Fruit fly (Drosophila melanogaster) whole organism, prepupa: ENCODE data around the gene CG11342.

Source experiments
- Blimp-1 ChIP-seq: fragments of 200-800 bp; sonication (Bioruptor generic); optimal IDR thresholded peaks from 3 replicates; lab custom pipeline; 2017; ENCODE audit warnings: missing biosample characterization, missing genetic modification characterization, mild to moderate bottlenecking, moderate library complexity, missing genetic modification reagents
- CG10669 ChIP-seq: fragments of 200-800 bp; sonication (Bioruptor generic); optimal IDR thresholded peaks from 3 replicates; lab custom pipeline; 2018; ENCODE audit warnings: missing biosample characterization, mild to moderate bottlenecking, missing genetic modification characterization, moderate library complexity
- CG11294 ChIP-seq: fragments of 200-800 bp; sonication (Bioruptor generic); IDR thresholded peaks from 2 replicates; pipeline ENCODE4 v1.3.6; 2022; ENCODE audit warnings: missing biosample characterization, missing genetic modification characterization
- CG15336 ChIP-seq: fragments of 200-800 bp; sonication (Bioruptor generic); IDR thresholded peaks from 2 replicates; pipeline ENCODE4 v1.3.6; 2022; ENCODE audit warnings: missing biosample characterization, missing genetic modification characterization
- CG1621 ChIP-seq: fragments of 200-800 bp; sonication (Bioruptor generic); optimal IDR thresholded peaks from 3 replicates; lab custom pipeline; 2018; ENCODE audit warnings: missing biosample characterization, mild to moderate bottlenecking, missing genetic modification characterization
- CG16779 ChIP-seq: fragments of 200-800 bp; sonication (Bioruptor generic); optimal IDR thresholded peaks from 3 replicates; lab custom pipeline; 2017; ENCODE audit warnings: missing biosample characterization, mild to moderate bottlenecking, missing genetic modification characterization
- CG3032 ChIP-seq: fragments of 200-800 bp; optimal IDR thresholded peaks from 2 replicates; lab custom pipeline; 2019; ENCODE audit warnings: missing biosample characterization, mild to moderate bottlenecking, missing genetic modification characterization, moderate library complexity
- CG31627 ChIP-seq: fragments of 200-800 bp; sonication (Bioruptor generic); optimal IDR thresholded peaks from 3 replicates; lab custom pipeline; 2016; ENCODE audit warnings: missing biosample characterization, missing genetic modification characterization
- CG34406 ChIP-seq: fragments of 200-800 bp; sonication (Bioruptor generic); optimal IDR thresholded peaks from 3 replicates; lab custom pipeline; 2016; ENCODE audit warnings: missing biosample characterization, missing genetic modification characterization
- CG3919 ChIP-seq: fragments of 200-800 bp; sonication (Bioruptor generic); optimal IDR thresholded peaks from 3 replicates; lab custom pipeline; 2016; ENCODE audit warnings: missing biosample characterization, missing genetic modification characterization
- CG4318 ChIP-seq: fragments of 200-800 bp; sonication (Bioruptor generic); optimal IDR thresholded peaks from 3 replicates; lab custom pipeline; 2017; ENCODE audit warnings: missing biosample characterization, mild to moderate bottlenecking, missing genetic modification characterization
- CG6163 ChIP-seq: fragments of 200-800 bp; sonication (Bioruptor generic); IDR thresholded peaks from 3 replicates; pipeline ENCODE4 v1.3.6; 2022; ENCODE audit warnings: missing biosample characterization, missing genetic modification characterization
- CG6276 ChIP-seq: fragments of 200-800 bp; sonication (Bioruptor generic); optimal IDR thresholded peaks from 2 replicates; lab custom pipeline; 2017; ENCODE audit warnings: missing biosample characterization, mild to moderate bottlenecking, missing genetic modification characterization
- CG6792 ChIP-seq: fragments of 200-800 bp; sonication (Bioruptor generic); optimal IDR thresholded peaks from 3 replicates; lab custom pipeline; 2016; ENCODE audit warnings: missing biosample characterization, missing genetic modification characterization
- CG6808 ChIP-seq: fragments of 200-800 bp; sonication (Bioruptor generic); optimal IDR thresholded peaks from 3 replicates; lab custom pipeline; 2017; ENCODE audit warnings: missing biosample characterization, missing genetic modification characterization, mild to moderate bottlenecking, moderate library complexity, missing genetic modification reagents
- CG6854 ChIP-seq: fragments of 200-800 bp; sonication (Bioruptor generic); optimal IDR thresholded peaks from 2 replicates; lab custom pipeline; 2017; ENCODE audit warnings: missing biosample characterization, mild to moderate bottlenecking, missing genetic modification characterization
- CG7368 ChIP-seq: fragments of 200-800 bp; sonication (Bioruptor generic); optimal IDR thresholded peaks from 3 replicates; lab custom pipeline; 2016; ENCODE audit warnings: missing biosample characterization, missing genetic modification characterization
- CG8119 ChIP-seq: fragments of 200-800 bp; sonication (Bioruptor generic); IDR thresholded peaks from 3 replicates; pipeline ENCODE4 v1.3.6; 2022; ENCODE audit warnings: missing biosample characterization, missing genetic modification characterization
- CG8319 ChIP-seq: fragments of 200-800 bp; sonication (Bioruptor generic); optimal IDR thresholded peaks from 3 replicates; lab custom pipeline; 2016; ENCODE audit warnings: missing biosample characterization, missing genetic modification characterization
- CG8632 ChIP-seq: fragments of 200-800 bp; sonication (Bioruptor generic); optimal IDR thresholded peaks from 3 replicates; lab custom pipeline; 2016; ENCODE audit warnings: missing biosample characterization, missing genetic modification characterization
- CG9139 ChIP-seq: fragments of 200-800 bp; sonication (Bioruptor generic); optimal IDR thresholded peaks from 3 replicates; lab custom pipeline; 2017; ENCODE audit warnings: missing biosample characterization, mild to moderate bottlenecking, missing genetic modification characterization
- Eip75B ChIP-seq: fragments of 200-800 bp; sonication (Bioruptor generic); optimal IDR thresholded peaks from 3 replicates; lab custom pipeline; 2016; ENCODE audit warnings: missing biosample characterization, missing genetic modification characterization
- Eip78C ChIP-seq: fragments of 200-800 bp; sonication (Bioruptor generic); peaks from one replicate; lab custom pipeline; 2016; ENCODE audit warnings: missing biosample characterization, missing genetic modification characterization
- Eip93F ChIP-seq: fragments of 200-800 bp; sonication (Bioruptor generic); optimal IDR thresholded peaks from 2 replicates; lab custom pipeline; 2016; ENCODE audit warnings: missing biosample characterization, mild to moderate bottlenecking, missing genetic modification characterization
- Ets21C ChIP-seq: fragments of 200-800 bp; sonication (Bioruptor generic); optimal IDR thresholded peaks from 3 replicates; lab custom pipeline; 2016; ENCODE audit warnings: missing biosample characterization, missing genetic modification characterization
- Ets96B ChIP-seq: fragments of 200-800 bp; optimal IDR thresholded peaks from 2 replicates; lab custom pipeline; 2019; ENCODE audit warnings: missing biosample characterization, mild to moderate bottlenecking, missing genetic modification characterization, moderate library complexity
- Gug ChIP-seq: fragments of 200-800 bp; sonication (Bioruptor generic); IDR thresholded peaks from 2 replicates; pipeline ENCODE4 v1.3.6; 2022; ENCODE audit warnings: missing biosample characterization, missing genetic modification characterization
- Hr38 ChIP-seq: sonication (Bioruptor generic); optimal IDR thresholded peaks from 2 replicates; lab custom pipeline; 2016; ENCODE audit warnings: missing biosample characterization, missing genetic modification characterization
- Hr39 ChIP-seq: fragments of 200-800 bp; sonication (Bioruptor generic); optimal IDR thresholded peaks from 2 replicates; lab custom pipeline; 2016; ENCODE audit warnings: missing biosample characterization, missing genetic modification characterization
- Hr4 ChIP-seq: fragments of 200-800 bp; sonication (Bioruptor generic); optimal IDR thresholded peaks from 3 replicates; lab custom pipeline; 2016; ENCODE audit warnings: missing biosample characterization, missing genetic modification characterization
- Lpt ChIP-seq: fragments of 200-800 bp; sonication (Bioruptor generic); optimal IDR thresholded peaks from 3 replicates; lab custom pipeline; 2016; ENCODE audit warnings: missing biosample characterization, missing genetic modification characterization
- Met ChIP-seq: fragments of 200-800 bp; sonication (Bioruptor generic); optimal IDR thresholded peaks from 3 replicates; lab custom pipeline; 2016; ENCODE audit warnings: missing biosample characterization, missing genetic modification characterization
- OdsH ChIP-seq: fragments of 200-800 bp; sonication (Bioruptor generic); optimal IDR thresholded peaks from 3 replicates; lab custom pipeline; 2016; ENCODE audit warnings: missing biosample characterization, missing genetic modification characterization
- Smox ChIP-seq: fragments of 200-800 bp; sonication (Bioruptor generic); optimal IDR thresholded peaks from 3 replicates; lab custom pipeline; 2016; ENCODE audit warnings: missing biosample characterization, missing genetic modification characterization
- Sox102F ChIP-seq: fragments of 200-800 bp; sonication (Bioruptor generic); optimal IDR thresholded peaks from 2 replicates; lab custom pipeline; 2016; ENCODE audit warnings: missing biosample characterization, mild to moderate bottlenecking, missing genetic modification characterization
- Sox14 ChIP-seq: fragments of 200-800 bp; sonication (Bioruptor generic); optimal IDR thresholded peaks from 3 replicates; lab custom pipeline; 2016; ENCODE audit warnings: missing biosample characterization, missing genetic modification characterization
- Sox15 ChIP-seq: fragments of 200-800 bp; sonication (Bioruptor generic); optimal IDR thresholded peaks from 3 replicates; lab custom pipeline; 2016; ENCODE audit warnings: missing biosample characterization, missing genetic modification characterization
- acj6 ChIP-seq: fragments of 200-800 bp; sonication (Bioruptor generic); optimal IDR thresholded peaks from 3 replicates; lab custom pipeline; 2016; ENCODE audit warnings: missing biosample characterization, missing genetic modification characterization
- cyc ChIP-seq: fragments of 200-800 bp; sonication (Bioruptor generic); optimal IDR thresholded peaks from 3 replicates; lab custom pipeline; 2016; ENCODE audit warnings: missing biosample characterization, missing genetic modification characterization
- dac ChIP-seq: fragments of 200-800 bp; sonication (Bioruptor generic); optimal IDR thresholded peaks from 2 replicates; lab custom pipeline; 2017; ENCODE audit warnings: missing biosample characterization, mild to moderate bottlenecking, missing genetic modification characterization
- fd59A ChIP-seq: fragments of 200-800 bp; sonication (Bioruptor generic); optimal IDR thresholded peaks from 2 replicates; lab custom pipeline; 2017; ENCODE audit warnings: missing biosample characterization, mild to moderate bottlenecking, missing genetic modification characterization, missing genetic modification reagents
- fd85E ChIP-seq: fragments of 200-800 bp; sonication (Bioruptor generic); optimal IDR thresholded peaks from 3 replicates; lab custom pipeline; 2016; ENCODE audit warnings: missing biosample characterization, missing genetic modification characterization
- lz ChIP-seq: fragments of 200-800 bp; sonication (Bioruptor generic); optimal IDR thresholded peaks from 3 replicates; lab custom pipeline; 2016; ENCODE audit warnings: missing biosample characterization, missing genetic modification characterization
- net ChIP-seq: fragments of 200-800 bp; sonication (Bioruptor generic); optimal IDR thresholded peaks from 3 replicates; lab custom pipeline; 2016; ENCODE audit warnings: missing biosample characterization, missing genetic modification characterization
- pdm3 ChIP-seq: fragments of 200-800 bp; sonication (Bioruptor generic); optimal IDR thresholded peaks from 3 replicates; lab custom pipeline; 2016; ENCODE audit warnings: missing biosample characterization, missing genetic modification characterization
- spab ChIP-seq: fragments of 200-800 bp; sonication (Bioruptor generic); optimal IDR thresholded peaks from 2 replicates; lab custom pipeline; 2017; ENCODE audit warnings: missing biosample characterization, mild to moderate bottlenecking, missing genetic modification characterization, missing genetic modification reagents
- ss ChIP-seq, 2 experiments: fragments of 200-800 bp; sonication (Bioruptor generic); optimal IDR thresholded peaks; 2 replicates in 1 of 2; 3 replicates in 1 of 2; lab custom pipeline; 2017 to 2018; ENCODE audit warnings: mild to moderate bottlenecking in 2 of 2, missing biosample characterization in 2 of 2, missing genetic modification characterization in 2 of 2, moderate library complexity in 1 of 2
- svp ChIP-seq: fragments of 200-800 bp; sonication (Bioruptor generic); peaks from one replicate; lab custom pipeline; 2016; ENCODE audit warnings: missing biosample characterization, missing genetic modification characterization

The CG11342 gene

dm6 chr3L:4384326-4384662 is 17.0 kb upstream of the CG11342 start, which contains the start of gene slow (continued):
- TF ChIP-seq CG6854 (GFP tag; lab: Kevin White, UChicago) (peak; percentile 0), CG4318 (GFP tag; lab: Kevin White, UChicago) (no peak), CG11294 (GFP tag; lab: Robert Waterston, UW) (no peak), acj6 (GFP tag; lab: Kevin White, UChicago) (no peak), OdsH (GFP tag; lab: Kevin White, UChicago) (no peak), CG3919 (GFP tag; lab: Kevin White, UChicago) (peak; percentile 43)
- TF ChIP-seq, all 60 proteins: peak for 14

DNA sequence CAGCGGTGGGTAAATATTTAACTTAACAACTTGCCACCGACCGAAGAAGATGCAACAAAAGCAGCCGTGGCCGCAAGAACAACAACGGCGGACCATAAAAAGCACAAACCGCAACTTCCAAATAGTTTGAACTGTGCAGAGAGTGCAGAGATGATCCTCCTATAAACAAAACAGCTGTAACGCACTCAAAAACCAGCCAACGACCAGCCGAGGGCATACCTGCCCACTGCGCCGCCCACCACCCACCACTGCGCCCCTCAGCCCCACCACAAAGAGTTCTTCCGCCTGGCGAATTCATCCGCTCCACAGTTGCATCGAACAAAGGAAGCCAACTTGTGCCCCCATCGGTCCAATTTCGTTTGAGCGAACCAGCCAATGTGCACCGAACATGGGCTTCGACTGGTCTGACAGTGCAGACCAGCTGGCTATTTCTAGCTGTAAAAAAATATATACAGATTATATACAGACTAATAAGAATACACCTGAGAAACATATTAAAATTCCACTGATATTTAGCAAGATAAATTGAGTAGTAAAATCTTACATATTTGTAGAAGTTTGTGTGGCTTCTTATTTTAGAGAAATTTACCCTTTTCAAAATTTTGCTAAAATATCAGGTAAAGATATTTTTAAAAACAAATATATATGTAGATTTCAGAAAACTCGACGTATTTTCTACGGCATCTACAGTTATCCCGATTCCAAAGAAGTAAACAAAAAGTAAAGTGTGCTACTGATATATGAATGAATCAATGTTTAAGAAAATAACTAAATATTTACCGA is 16.5 kb upstream of the CG11342 start:
- TF ChIP-seq CG34406 (GFP tag; lab: Kevin White, UChicago) (no peak), CG1621 (tag; lab: Kevin White, UChicago) (no peak), ss (GFP tag; optimal IDR thresholded peaks at IDR 0.05; lab: Kevin White, UChicago) (no peak), CG6276 (GFP tag; lab: Kevin White, UChicago) (no peak), Hr39 (GFP tag; lab: Kevin White, UChicago) (no peak), cyc (GFP tag; lab: Kevin White, UChicago) (peak; percentile 19), fd59A (GFP tag; lab: Kevin White, UChicago) (no peak), CG6854 (GFP tag; lab: Kevin White, UChicago) (peak; percentile 14), net (GFP tag; lab: Kevin White, UChicago) (no peak), Ets21C (GFP tag; lab: Kevin White, UChicago) (no peak), Eip93F (GFP tag; lab: Kevin White, UChicago) (no peak), pdm3 (GFP tag; lab: Kevin White, UChicago) (no peak), CG6808 (no peak), Lpt (no peak), CG3919 (GFP tag; lab: Kevin White, UChicago) (no peak), spab (GFP tag; lab: Kevin White, UChicago) (no peak), CG9139 (GFP tag; lab: Kevin White, UChicago) (no peak), CG7368 (GFP tag; lab: Kevin White, UChicago) (no peak), Eip78C (GFP tag; lab: Kevin White, UChicago) (peak; percentile 68), Sox15 (GFP tag; lab: Kevin White, UChicago) (no peak), svp (GFP tag; lab: Kevin White, UChicago) (peak; percentile 67), Blimp-1 (GFP tag; lab: Kevin White, UChicago) (no peak), fd85E (GFP tag; lab: Kevin White, UChicago) (no peak), CG15336 (GFP tag; lab: Robert Waterston, UW) (no peak), Sox102F (GFP tag; lab: Kevin White, UChicago) (no peak), CG6163 (GFP tag; lab: Robert Waterston, UW) (peak; percentile 60; the same call in 2 of the 3 replicates), CG8632 (GFP tag; lab: Kevin White, UChicago) (no peak), CG10669 (GFP tag; lab: Kevin White, UChicago) (no peak), acj6 (GFP tag; lab: Kevin White, UChicago) (no peak), CG31627 (GFP tag; lab: Kevin White, UChicago) (no peak), Smox (GFP tag; lab: Kevin White, UChicago) (peak; percentile 25), Eip75B (GFP tag; lab: Kevin White, UChicago) (no peak), Hr38 (GFP tag; lab: Kevin White, UChicago) (no peak), CG16779 (tag; lab: Kevin White, UChicago) (no peak), CG6792 (GFP tag; lab: Kevin White, UChicago) (no peak), Hr4 (no peak), Sox14 (GFP tag; lab: Kevin White, UChicago) (no peak), CG8119 (GFP tag; lab: Robert Waterston, UW) (no peak), CG8319 (GFP tag; lab: Kevin White, UChicago) (no peak), CG4318 (GFP tag; lab: Kevin White, UChicago) (no peak), dac (no peak), lz (GFP tag; lab: Kevin White, UChicago) (no peak), Gug (no peak), CG11294 (GFP tag; lab: Robert Waterston, UW) (no peak), Met (peak; percentile 23), Ets96B (tag; lab: Kevin White, UChicago) (no peak), CG3032 (tag; lab: Kevin White, UChicago) (peak; percentile 17), OdsH (GFP tag; lab: Kevin White, UChicago) (no peak)
